Fruit fly (Drosophila melanogaster) whole organism, pupa: ENCODE data around the gene MED26.

ENCODE experiments used
- CG13204 ChIP-seq: fragments of 200-800 bp; sonication (Bioruptor generic); optimal IDR thresholded peaks from 2 replicates; lab custom pipeline; 2018; ENCODE audit warnings: missing biosample characterization, mild to moderate bottlenecking, missing genetic modification characterization, moderate library complexity
- CG14655 ChIP-seq: fragments of 200-800 bp; sonication (Bioruptor generic); optimal IDR thresholded peaks from 3 replicates; lab custom pipeline; 2017; ENCODE audit warnings: mild to moderate bottlenecking, missing biosample characterization, missing genetic modification reagents, missing genetic modification characterization
- CG17806 ChIP-seq: fragments of 200-800 bp; sonication (Bioruptor generic); optimal IDR thresholded peaks from 2 replicates; lab custom pipeline; 2018; ENCODE audit warnings: missing biosample characterization, mild to moderate bottlenecking, missing genetic modification characterization, moderate library complexity
- CG8159 ChIP-seq: fragments of 200-800 bp; sonication (Bioruptor generic); optimal IDR thresholded peaks from 3 replicates; lab custom pipeline; 2018; ENCODE audit warnings: missing biosample characterization, mild to moderate bottlenecking, missing genetic modification characterization, moderate library complexity
- D1 ChIP-seq: fragments of 200-800 bp; sonication (Bioruptor generic); optimal IDR thresholded peaks from 2 replicates; lab custom pipeline; 2018; ENCODE audit warnings: missing biosample characterization, mild to moderate bottlenecking, missing genetic modification characterization, moderate library complexity
- EcR ChIP-seq: fragments of 200-800 bp; sonication (Bioruptor generic); optimal IDR thresholded peaks from 3 replicates; lab custom pipeline; 2019; ENCODE audit warnings: missing biosample characterization, missing genetic modification characterization, mild to moderate bottlenecking, moderate library complexity, missing genetic modification reagents
- Ets98B ChIP-seq: fragments of 200-800 bp; sonication (Bioruptor generic); IDR thresholded peaks from 2 replicates; pipeline ENCODE4 v1.3.6; 2022; ENCODE audit warnings: missing biosample characterization, missing genetic modification characterization
- Pif1A ChIP-seq: fragments of 200-800 bp; sonication (Bioruptor generic); optimal IDR thresholded peaks from 3 replicates; lab custom pipeline; 2016; ENCODE audit warnings: missing biosample characterization, missing genetic modification characterization
- Pif1B ChIP-seq: fragments of 200-800 bp; sonication (Bioruptor generic); optimal IDR thresholded peaks from 3 replicates; lab custom pipeline; 2016; ENCODE audit warnings: missing biosample characterization, missing genetic modification characterization
- Snoo ChIP-seq: fragments of 200-800 bp; sonication (Bioruptor generic); optimal IDR thresholded peaks from 3 replicates; lab custom pipeline; 2017; ENCODE audit warnings: missing biosample characterization, mild to moderate bottlenecking, missing genetic modification characterization, inconsistent platforms
- gl ChIP-seq: fragments of 200-800 bp; sonication (Bioruptor generic); optimal IDR thresholded peaks from 2 replicates; lab custom pipeline; 2018; ENCODE audit warnings: missing biosample characterization, mild to moderate bottlenecking, missing genetic modification characterization
- rn ChIP-seq: fragments of 200-800 bp; sonication (Bioruptor generic); IDR thresholded peaks from 2 replicates; pipeline ENCODE4 v1.3.6; 2022; ENCODE audit warnings: missing biosample characterization, missing genetic modification characterization

The MED26 gene

dm6 chr4:806960-807359 is 18.2 kb upstream of the MED26 start:
- TF ChIP-seq gl (tag; lab: Kevin White, UChicago), result no peak
- TF ChIP-seq Pif1B (GFP tag; lab: Kevin White, UChicago), result no peak
- no peak for TF ChIP-seq Pif1A (GFP tag; lab: Kevin White, UChicago)
- no peak for TF ChIP-seq CG14655
- TF ChIP-seq rn (GFP tag; lab: Robert Waterston, UW), result no peak
- TF ChIP-seq CG13204, result no peak
- no peak for TF ChIP-seq CG8159
- no peak for TF ChIP-seq Ets98B (GFP tag; lab: Robert Waterston, UW)
- TF ChIP-seq Snoo (tag; lab: Kevin White, UChicago), result no peak
- no peak for TF ChIP-seq CG17806 (tag; lab: Kevin White, UChicago)
- TF ChIP-seq EcR (GFP tag; lab: Kevin White, UChicago), result no peak

dm6 chr4:788350-788749 is 428 bp downstream of the MED26 start:
- TF ChIP-seq Ets98B (GFP tag; lab: Robert Waterston, UW) (no peak), D1 (tag; lab: Kevin White, UChicago) (peak; percentile 29)
- TF ChIP-seq, all 21 proteins: peak for 1

dm6 chr4:787389-787822 is 1.4 kb downstream of the MED26 start:
- TF ChIP-seq gl (tag; lab: Kevin White, UChicago), result no peak
- TF ChIP-seq Snoo (tag; lab: Kevin White, UChicago), result peak; percentile 14
- TF ChIP-seq, all 21 proteins: peak for 1
